Fruit fly (Drosophila melanogaster) whole organism, adult: Measurements from ENCODE around the gene CG32022.

Source experiments
- CG12768 ChIP-seq: fragments of 200-800 bp; sonication (Bioruptor generic); optimal IDR thresholded peaks from 2 replicates; lab custom pipeline; 2017; ENCODE audit warnings: missing biosample characterization, missing genetic modification characterization, mild to moderate bottlenecking, moderate library complexity, missing genetic modification reagents
- CG14711 ChIP-seq: fragments of 200-800 bp; sonication (Bioruptor generic); optimal IDR thresholded peaks from 2 replicates; lab custom pipeline; 2018; ENCODE audit warnings: missing biosample characterization, mild to moderate bottlenecking, missing genetic modification characterization, moderate library complexity
- CG7101 ChIP-seq: fragments of 200-800 bp; sonication (Bioruptor generic); optimal IDR thresholded peaks from 2 replicates; lab custom pipeline; 2018; ENCODE audit warnings: missing biosample characterization, mild to moderate bottlenecking, missing genetic modification characterization, moderate library complexity
- Clk ChIP-seq: fragments of 200-800 bp; sonication (Bioruptor generic); optimal IDR thresholded peaks from 2 replicates; lab custom pipeline; 2017; ENCODE audit warnings: missing biosample characterization, missing genetic modification characterization
- Crg-1 ChIP-seq: fragments of 200-800 bp; sonication (Bioruptor generic); optimal IDR thresholded peaks from 2 replicates; lab custom pipeline; 2016; ENCODE audit warnings: missing biosample characterization, missing genetic modification characterization
- toe ChIP-seq: fragments of 200-800 bp; sonication (Bioruptor generic); optimal IDR thresholded peaks from 2 replicates; lab custom pipeline; 2016; ENCODE audit warnings: missing biosample characterization, missing genetic modification characterization

DNA sequence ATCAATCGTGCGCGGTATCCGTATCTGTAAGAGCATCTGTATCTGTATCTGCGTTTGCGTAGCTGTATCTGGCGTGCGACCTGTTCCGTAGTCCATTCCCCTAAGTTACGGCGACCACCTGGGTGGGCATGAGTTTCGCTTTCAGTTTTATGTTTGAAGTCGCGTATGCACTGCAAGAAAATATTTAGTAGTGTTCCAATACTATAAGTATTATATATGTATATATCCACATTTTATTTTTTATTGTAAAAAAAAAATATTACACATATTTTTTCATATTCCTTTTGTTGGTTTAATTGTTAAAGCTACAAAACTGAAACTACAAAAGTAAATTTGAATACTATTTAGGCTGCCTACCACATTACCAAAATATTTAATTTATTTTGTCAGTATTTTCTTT is 8.2 kb downstream of the CG32022 start:
- no peak for TF ChIP-seq Crg-1 (GFP tag; lab: Kevin White, UChicago)
- no peak for TF ChIP-seq toe (GFP tag; lab: Kevin White, UChicago)
- TF ChIP-seq CG14711 (tag; lab: Kevin White, UChicago): no peak
- no peak for TF ChIP-seq CG7101
- TF ChIP-seq Clk: no peak
- no peak for TF ChIP-seq CG12768 (GFP tag; lab: Kevin White, UChicago)
